Worm (Caenorhabditis elegans) whole organism, L4 larva: Measurements from ENCODE around the gene Y10G11A.1.
"Not testable (repeated sequence)": the region's sequence is repeated elsewhere in the genome, so short reads cannot be mapped to it uniquely, and the experiment has no call there.

Experiments
- D1046.2 ChIP-seq: fragments of 200-800 bp; sonication (Bioruptor generic); IDR thresholded peaks from 2 replicates; pipeline ENCODE4 v1.3.6; 2022; ENCODE audit warnings: missing genetic modification characterization, missing compliant biosample characterization
- F10B5.3 ChIP-seq: sonication (generic microtip); optimal IDR thresholded peaks from 2 replicates; lab custom pipeline; 2016; ENCODE audit warnings: mild to moderate bottlenecking, missing genetic modification characterization, missing compliant biosample characterization
- F44E2.7 ChIP-seq: fragments of 200-800 bp; sonication (Bioruptor generic); IDR thresholded peaks from 2 replicates; pipeline ENCODE4 v2.1.2; 2022; ENCODE audit warnings: missing genetic modification characterization, missing compliant biosample characterization
- F49E8.2 ChIP-seq: sonication (generic microtip); optimal IDR thresholded peaks from 2 replicates; lab custom pipeline; 2016; ENCODE audit warnings: missing compliant biosample characterization, mild to moderate bottlenecking, missing genetic modification characterization, borderline replicate concordance
- R02D3.7 ChIP-seq: fragments of 150-350 bp; sonication (generic microtip); optimal IDR thresholded peaks from 3 replicates; lab custom pipeline; 2014; ENCODE audit warnings: missing biosample characterization, missing genetic modification characterization
- Y75B8A.6 ChIP-seq: fragments of 200-800 bp; sonication (Bioruptor generic); IDR thresholded peaks from 2 replicates; pipeline ENCODE4 v1.3.6; 2022; ENCODE audit warnings: missing genetic modification reagents, missing genetic modification characterization, missing compliant biosample characterization
- aha-1 ChIP-seq: fragments of 150-350 bp; peaks from one replicate; lab custom pipeline; 2014; ENCODE audit warnings: missing biosample characterization, missing genetic modification characterization
- ama-1 ChIP-seq: fragments of 150-350 bp; optimal IDR thresholded peaks from 2 replicates; lab custom pipeline; 2014; ENCODE audit warnings: inconsistent platforms, mixed read lengths
- attf-4 ChIP-seq: sonication (generic microtip); optimal IDR thresholded peaks from 3 replicates; lab custom pipeline; 2017; ENCODE audit warnings: missing biosample characterization, missing genetic modification characterization
- ceh-20 ChIP-seq: fragments of 200-800 bp; sonication (Bioruptor generic); IDR thresholded peaks from 2 replicates; pipeline ENCODE4 v1.3.6; 2022; ENCODE audit warnings: missing genetic modification reagents, missing genetic modification characterization, missing compliant biosample characterization
- cey-2 ChIP-seq: sonication (generic microtip); optimal IDR thresholded peaks from 3 replicates; lab custom pipeline; 2017; ENCODE audit warnings: missing genetic modification characterization, mild to moderate bottlenecking, missing compliant biosample characterization, antibody characterized with exemption, borderline replicate concordance; ENCODE audit not compliant: insufficient read depth
- dmd-8 ChIP-seq: fragments of 200-800 bp; sonication (Bioruptor generic); IDR thresholded peaks from 2 replicates; pipeline ENCODE4 v1.3.6; 2022; ENCODE audit warnings: missing genetic modification characterization, missing compliant biosample characterization
- duxl-1 ChIP-seq: sonication (generic microtip); optimal IDR thresholded peaks from 2 replicates; lab custom pipeline; 2016; ENCODE audit warnings: mild to moderate bottlenecking, missing genetic modification characterization, moderate library complexity, missing compliant biosample characterization; ENCODE audit not compliant: poor library complexity
- dve-1 ChIP-seq: sonication (generic microtip); optimal IDR thresholded peaks from 2 replicates; lab custom pipeline; 2017; ENCODE audit warnings: antibody characterized with exemption, mild to moderate bottlenecking, missing genetic modification characterization, missing compliant biosample characterization; ENCODE audit not compliant: insufficient read depth
- egl-27 ChIP-seq: sonication (generic microtip); optimal IDR thresholded peaks from 3 replicates; lab custom pipeline; 2017; ENCODE audit warnings: missing biosample characterization, missing genetic modification reagents, missing genetic modification characterization
- gei-8 ChIP-seq: fragments of 200-800 bp; sonication (Bioruptor generic); optimal IDR thresholded peaks from 2 replicates; lab custom pipeline; 2018; ENCODE audit warnings: mild to moderate bottlenecking, missing genetic modification characterization, missing compliant biosample characterization
- hlh-30 ChIP-seq: sonication (generic microtip); optimal IDR thresholded peaks from 2 replicates; lab custom pipeline; 2017; ENCODE audit warnings: antibody characterized with exemption, mild to moderate bottlenecking, missing genetic modification characterization, missing compliant biosample characterization; ENCODE audit not compliant: insufficient read depth
- hmg-1.1 ChIP-seq: fragments of 200-800 bp; sonication (Bioruptor generic); IDR thresholded peaks from 2 replicates; pipeline ENCODE4 v1.3.6; 2022; ENCODE audit warnings: missing genetic modification reagents, missing genetic modification characterization, missing compliant biosample characterization
- lim-7 ChIP-seq: fragments of 200-800 bp; sonication (Bioruptor generic); IDR thresholded peaks from 2 replicates; pipeline ENCODE4 v1.3.6; 2022; ENCODE audit warnings: missing genetic modification characterization, missing compliant biosample characterization
- lin-29 ChIP-seq: fragments of 200-800 bp; sonication (Bioruptor generic); IDR thresholded peaks from 2 replicates; pipeline ENCODE4 v1.3.6; 2022; ENCODE audit warnings: missing genetic modification reagents, missing genetic modification characterization, missing compliant biosample characterization
- lin-38 ChIP-seq: fragments of 200-800 bp; sonication (Bioruptor generic); IDR thresholded peaks from 2 replicates; pipeline ENCODE4 v1.3.6; 2022; ENCODE audit warnings: missing genetic modification reagents, missing genetic modification characterization, missing compliant biosample characterization
- lir-3 ChIP-seq: sonication (generic microtip); optimal IDR thresholded peaks from 2 replicates; lab custom pipeline; 2016; ENCODE audit warnings: mild to moderate bottlenecking, missing genetic modification characterization, missing compliant biosample characterization
- mes-2 ChIP-seq: sonication (generic microtip); optimal IDR thresholded peaks from 2 replicates; lab custom pipeline; 2016; ENCODE audit warnings: missing genotype, mild to moderate bottlenecking, missing genetic modification characterization, missing compliant biosample characterization; ENCODE audit not compliant: poor library complexity, severe bottlenecking
- mxl-3 ChIP-seq: fragments of 200-800 bp; sonication (Bioruptor generic); optimal IDR thresholded peaks from 2 replicates; lab custom pipeline; 2018; ENCODE audit warnings: mild to moderate bottlenecking, missing genetic modification characterization, missing compliant biosample characterization
- nhr-10 ChIP-seq: fragments of 150-350 bp; optimal IDR thresholded peaks from 2 replicates; lab custom pipeline; 2014; ENCODE audit warnings: missing biosample characterization, missing genetic modification characterization
- nhr-111 ChIP-seq: fragments of 200-800 bp; sonication (Bioruptor generic); optimal IDR thresholded peaks from 2 replicates; lab custom pipeline; 2018; ENCODE audit warnings: mild to moderate bottlenecking, missing genetic modification characterization, missing compliant biosample characterization
- nhr-25 ChIP-seq: sonication (generic microtip); optimal IDR thresholded peaks from 2 replicates; lab custom pipeline; 2017; ENCODE audit warnings: missing genetic modification characterization, mild to moderate bottlenecking, missing compliant biosample characterization, antibody characterized with exemption, moderate library complexity, borderline replicate concordance; ENCODE audit not compliant: insufficient read depth
- nhr-48 ChIP-seq: sonication (generic microtip); optimal IDR thresholded peaks from 2 replicates; lab custom pipeline; 2016; ENCODE audit warnings: mild to moderate bottlenecking, missing genetic modification characterization, missing compliant biosample characterization
- nhr-6 ChIP-seq: fragments of 150-350 bp; optimal IDR thresholded peaks from 2 replicates; lab custom pipeline; 2014; ENCODE audit warnings: missing biosample characterization, missing genetic modification characterization
- pha-4 ChIP-seq, 2 experiments: fragments of 150-350 bp in 1 of 2; fragments of 200-800 bp in 1 of 2; sonication (Bioruptor generic) in 1 of 2; IDR thresholded peaks in 1 of 2; optimal IDR thresholded peaks in 1 of 2; 2 replicates each; pipeline versions ENCODE4 v1.3.6 to Lab custom; 2014 to 2022; ENCODE audit warnings: missing genetic modification characterization in 2 of 2, missing genetic modification reagents in 2 of 2, missing biosample characterization in 1 of 2, missing compliant biosample characterization in 1 of 2
- rbr-2 ChIP-seq: sonication (generic microtip); optimal IDR thresholded peaks from 2 replicates; lab custom pipeline; 2016; ENCODE audit warnings: missing genotype, missing genetic modification characterization, missing compliant biosample characterization
- sdz-12 ChIP-seq: fragments of 200-800 bp; sonication (Bioruptor generic); optimal IDR thresholded peaks from 2 replicates; lab custom pipeline; 2018; ENCODE audit warnings: mild to moderate bottlenecking, missing genetic modification characterization, missing compliant biosample characterization
- snpc-4 ChIP-seq: fragments of 150-350 bp; optimal IDR thresholded peaks from 2 replicates; lab custom pipeline; 2014; ENCODE audit warnings: missing biosample characterization, missing genetic modification characterization
- spr-3 ChIP-seq: fragments of 200-800 bp; sonication (Bioruptor generic); optimal IDR thresholded peaks from 2 replicates; lab custom pipeline; 2018; ENCODE audit warnings: mild to moderate bottlenecking, missing genetic modification characterization, missing compliant biosample characterization
- tag-97 ChIP-seq: fragments of 200-800 bp; sonication (Bioruptor generic); IDR thresholded peaks from 2 replicates; pipeline ENCODE4 v1.3.6; 2022; ENCODE audit warnings: missing genetic modification characterization, missing compliant biosample characterization
- tra-1 ChIP-seq: fragments of 200-800 bp; sonication (Bioruptor generic); IDR thresholded peaks from 2 replicates; pipeline ENCODE4 v1.3.6; 2022; ENCODE audit warnings: missing genetic modification reagents, missing genetic modification characterization, missing compliant biosample characterization
- unc-39 ChIP-seq: sonication (generic microtip); optimal IDR thresholded peaks from 2 replicates; lab custom pipeline; 2017; ENCODE audit warnings: missing biosample characterization, missing genetic modification characterization
- vab-7 ChIP-seq: fragments of 200-800 bp; sonication (Bioruptor generic); IDR thresholded peaks from 2 replicates; pipeline ENCODE4 v1.3.6; 2022; ENCODE audit warnings: missing genetic modification reagents, missing genetic modification characterization, missing compliant biosample characterization
- zip-2 ChIP-seq: fragments of 150-350 bp; optimal IDR thresholded peaks from 2 replicates; lab custom pipeline; 2014; ENCODE audit warnings: missing biosample characterization, missing genetic modification characterization

Gene Y10G11A.1

DNA sequence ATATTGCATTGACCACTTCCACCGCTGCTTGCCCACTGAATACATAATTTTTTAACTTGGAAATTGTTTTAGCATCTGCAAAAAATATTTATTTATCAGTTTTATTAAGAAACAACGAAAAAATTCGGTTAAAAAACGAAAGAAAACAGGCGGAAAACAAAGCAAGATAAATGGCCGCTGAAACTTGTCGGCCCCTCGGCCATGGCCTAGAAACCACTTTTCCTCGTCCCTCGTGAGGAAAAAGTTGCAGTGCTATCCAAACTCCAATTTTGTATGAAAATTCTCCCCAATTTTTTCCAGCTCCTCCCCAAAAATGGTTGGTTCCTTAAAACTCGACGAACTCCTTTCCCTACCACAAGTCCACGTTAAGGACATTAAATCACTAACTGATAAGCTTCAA lies at the start of gene Y10G11A.1:
Gene Y10G11A.1 (plus strand): TSS at position 301 of the 400 bp plus-strand sequence.
- not testable (repeated sequence) for TF ChIP-seq snpc-4; mes-2 (tag; lab: Kevin White, UChicago); hmg-1.1 (GFP tag; lab: Robert Waterston, UW)
- TF ChIP-seq, all 104 proteins: peak for 0; not testable (repeated sequence) for 104

DNA sequence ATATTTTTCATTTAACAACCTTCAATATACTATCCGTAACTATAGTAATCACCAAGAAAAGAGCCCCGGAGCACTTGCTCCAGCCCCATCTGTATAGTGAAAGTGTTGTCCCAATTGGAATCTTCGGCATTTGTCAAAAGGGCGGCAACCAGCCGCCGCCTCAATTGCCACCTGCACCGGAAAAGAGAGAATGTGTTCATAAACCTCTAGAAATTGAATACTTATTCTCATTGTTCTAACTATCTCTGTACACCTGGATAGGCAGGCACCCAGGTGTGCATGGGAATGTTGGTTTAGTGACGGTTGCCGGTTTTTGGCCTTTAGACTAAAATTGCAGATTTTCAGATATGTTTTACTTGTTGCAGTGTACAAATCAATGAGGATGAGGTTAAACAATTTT lies 46.5 kb upstream of the Y10G11A.1 start:
- no peak for TF ChIP-seq spr-3 (GFP tag; lab: Kevin White, UChicago)
- TF ChIP-seq aha-1 (tag; lab: Kevin White, UChicago): peak; percentile 81

DNA sequence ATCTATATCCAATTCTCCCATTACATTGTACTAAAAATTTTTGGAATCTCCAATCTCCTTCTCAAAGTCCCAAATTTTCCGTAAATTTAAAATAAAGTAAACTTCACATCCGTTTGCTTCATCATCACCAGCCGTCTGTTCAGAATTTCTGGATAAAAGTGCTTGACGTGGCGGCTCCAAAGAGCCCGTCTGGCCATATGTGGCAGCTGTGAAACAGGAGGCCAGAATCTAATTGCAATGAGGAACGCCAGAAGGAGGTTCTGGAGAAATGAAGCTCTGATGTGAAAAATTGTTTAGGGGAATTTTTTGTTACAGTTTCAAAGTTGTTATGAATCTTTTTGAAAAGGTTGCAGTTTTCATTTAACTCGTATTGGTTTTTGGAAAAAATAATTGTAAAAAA lies 44.2 kb upstream of the Y10G11A.1 start:
- TF ChIP-seq F44E2.7 (GFP tag; lab: Robert Waterston, UW) (no peak), unc-39 (tag; lab: Kevin White, UChicago) (no peak), rbr-2 (no peak), cey-2 (tag; lab: Kevin White, UChicago) (no peak), spr-3 (GFP tag; lab: Kevin White, UChicago) (no peak)
- TF ChIP-seq, all 104 proteins: peak for 0

DNA sequence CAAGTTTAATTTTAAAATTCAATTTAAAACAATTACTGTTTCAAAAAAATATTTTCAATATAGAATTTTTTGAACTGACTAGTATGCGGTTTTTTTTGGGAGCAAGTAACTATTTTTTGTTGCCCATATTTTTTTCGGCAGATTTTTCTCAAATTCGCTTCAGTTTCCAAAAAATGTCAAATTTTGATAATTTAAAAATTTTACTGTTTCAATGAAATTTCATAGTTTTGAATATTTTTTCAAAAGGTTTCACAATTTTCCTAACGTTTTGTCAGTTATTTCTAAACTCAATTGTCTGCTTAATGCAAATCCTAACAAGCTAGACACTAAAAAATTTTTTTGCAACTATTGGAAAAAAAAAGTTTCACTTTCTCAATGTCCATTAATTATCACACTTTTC lies 43.5 kb upstream of the Y10G11A.1 start:
- no peak for TF ChIP-seq R02D3.7 (tag; lab: Kevin White, UChicago)
- TF ChIP-seq sdz-12: no peak
- TF ChIP-seq F10B5.3 (tag; lab: Kevin White, UChicago): no peak
- TF ChIP-seq pha-4 (GFP tag; IDR thresholded peaks at IDR 0.05; lab: Robert Waterston, UW): no peak
- no peak for TF ChIP-seq pha-4 (tag; optimal IDR thresholded peaks at IDR 0.05; lab: Kevin White, UChicago)
- no peak for TF ChIP-seq hmg-1.1 (GFP tag; lab: Robert Waterston, UW)
- TF ChIP-seq ama-1 (lab: Kevin White, UChicago): no peak
- no peak for TF ChIP-seq F49E8.2 (tag; lab: Kevin White, UChicago)
- TF ChIP-seq spr-3 (GFP tag; lab: Kevin White, UChicago): no peak

DNA sequence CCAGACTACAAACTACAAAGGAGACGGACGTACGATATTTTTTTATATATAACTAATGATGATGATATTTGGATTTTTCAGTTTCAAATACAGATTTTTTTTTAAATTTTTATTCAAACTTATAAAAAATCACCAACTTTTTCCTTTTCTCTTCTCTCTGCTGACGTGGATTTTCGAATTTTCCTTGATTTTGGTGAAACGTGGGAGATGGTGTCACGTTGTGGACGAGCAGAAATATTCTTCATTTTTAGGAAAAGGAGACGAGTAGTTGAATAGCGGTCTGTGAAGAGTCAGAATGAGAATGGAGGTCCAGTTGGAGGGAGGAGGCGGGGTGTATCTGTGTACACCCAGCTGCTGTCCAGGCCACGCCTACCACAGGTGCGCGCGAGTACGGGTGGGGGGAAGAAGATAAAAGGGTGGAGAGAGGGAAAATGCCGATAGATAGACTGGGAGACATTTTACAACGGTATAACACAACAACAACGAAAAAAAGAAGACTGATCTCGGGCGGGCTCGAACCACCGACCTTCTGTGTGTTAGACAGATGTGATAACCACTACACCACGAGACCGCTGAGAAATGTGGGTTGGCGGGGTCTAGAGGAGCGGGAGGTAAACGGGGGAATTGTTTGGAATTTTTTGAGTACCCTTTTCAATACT lies 42.4 kb upstream of the Y10G11A.1 start, which contains the start of gene Y7A9D.1:
Gene Y7A9D.1 (minus strand): TSS at position 283 of the 659 bp plus-strand sequence.
- TF ChIP-seq F49E8.2 (tag; lab: Kevin White, UChicago) (peak; percentile 62), snpc-4 (no peak), nhr-6 (tag; lab: Kevin White, UChicago) (peak; percentile 17), attf-4 (tag; lab: Kevin White, UChicago) (no peak), lir-3 (tag; lab: Kevin White, UChicago) (no peak), ceh-20 (no peak), lim-7 (GFP tag; lab: Robert Waterston, UW) (no peak), dmd-8 (GFP tag; lab: Robert Waterston, UW) (no peak; the same call in 1 of the 2 replicates), zip-2 (no peak), egl-27 (tag; lab: Kevin White, UChicago) (no peak), tra-1 (GFP tag; lab: Robert Waterston, UW) (no peak), mxl-3 (GFP tag; lab: Kevin White, UChicago) (peak; percentile 63), vab-7 (peak; percentile 70; the same call in 1 of the 2 replicates), gei-8 (no peak), spr-3 (GFP tag; lab: Kevin White, UChicago) (peak; percentile 65), duxl-1 (peak; percentile 47), nhr-111 (peak; percentile 67), dve-1 (peak; percentile 65), tag-97 (0 out of 2 replicates have a peak, but pooled peaks have one; percentile 20), D1046.2 (GFP tag; lab: Robert Waterston, UW) (peak; percentile 82; the same call in 1 of the 2 replicates), aha-1 (tag; lab: Kevin White, UChicago) (peak; percentile 76), lin-38 (GFP tag; lab: Robert Waterston, UW) (peak; percentile 82), nhr-48 (peak; percentile 11), mes-2 (tag; lab: Kevin White, UChicago) (no peak), Y75B8A.6 (GFP tag; lab: Robert Waterston, UW) (no peak), hlh-30 (tag; lab: Kevin White, UChicago) (peak; percentile 63), nhr-25 (no peak), lin-29 (GFP tag; lab: Robert Waterston, UW) (no peak), nhr-10 (tag; lab: Kevin White, UChicago) (no peak)
